Fruit fly (Drosophila melanogaster): Measurements from ENCODE around the gene CG14086.

CG14086 gene

dm6 chr3L:19251643-19252042, 23.9 kb upstream of the CG14086 start (continued):
- no peak for TF ChIP-seq ara (GFP tag; IDR thresholded peaks at IDR 0.05)
- TF ChIP-seq vvl (GFP tag; IDR thresholded peaks at IDR 0.05): 0 out of 2 replicates have a peak, but pooled peaks have one; percentile 13
- TF ChIP-seq CG18262 (tag; optimal IDR thresholded peaks at IDR 0.05): peak; percentile 50
- TF ChIP-seq CG11504 (tag; optimal IDR thresholded peaks at IDR 0.05): peak; percentile 71
- peak; percentile 41 for TF ChIP-seq fd96Cb (tag; optimal IDR thresholded peaks at IDR 0.05)
- TF ChIP-seq trem (tag; optimal IDR thresholded peaks at IDR 0.05): peak; percentile 5
- TF ChIP-seq dmrt11E (tag; optimal IDR thresholded peaks at IDR 0.05): peak; percentile 1
- TF ChIP-seq CG8924 (tag; optimal IDR thresholded peaks at IDR 0.05): peak; percentile 50
- TF ChIP-seq CG10267 (tag; optimal IDR thresholded peaks at IDR 0.05): peak; percentile 19
- TF ChIP-seq D19A (tag; optimal IDR thresholded peaks at IDR 0.05): peak; percentile 44
- TF ChIP-seq Ssrp (tag; optimal IDR thresholded peaks at IDR 0.05): peak; percentile 18
- peak; percentile 47 for TF ChIP-seq phol (tag; optimal IDR thresholded peaks at IDR 0.05)
- TF ChIP-seq sc (optimal IDR thresholded peaks at IDR 0.05): no peak
- TF ChIP-seq sc (GFP tag; optimal IDR thresholded peaks at IDR 0.05): peak; percentile 9
- peak; percentile 27; the same call in 1 of the 2 replicates for TF ChIP-seq Xrp1 (GFP tag; IDR thresholded peaks at IDR 0.05)
- peak; percentile 66 for TF ChIP-seq dmrt99B (tag; optimal IDR thresholded peaks at IDR 0.05)
- TF ChIP-seq CG30403 (GFP tag; optimal IDR thresholded peaks at IDR 0.05): peak; percentile 25
- TF ChIP-seq ab (GFP tag; optimal IDR thresholded peaks at IDR 0.05): no peak
- TF ChIP-seq Ets65A (GFP tag): peak; percentile 4
- peak; percentile 17 for TF ChIP-seq CG17829 (tag; optimal IDR thresholded peaks at IDR 0.05)
- peak in 1 of 2 experiments; percentile 56 for TF ChIP-seq Hr51 (GFP tag; optimal IDR thresholded peaks at IDR 0.05)
- TF ChIP-seq CG7556 (GFP tag; optimal IDR thresholded peaks at IDR 0.05): peak; percentile 67
- TF ChIP-seq CG10979 (tag; optimal IDR thresholded peaks at IDR 0.05): peak; percentile 53
- peak; percentile 43 for TF ChIP-seq Sox100B (GFP tag; optimal IDR thresholded peaks at IDR 0.05)
- peak; percentile 5 for TF ChIP-seq CG6765 (GFP tag; optimal IDR thresholded peaks at IDR 0.05)
- TF ChIP-seq pho (GFP tag; optimal IDR thresholded peaks at IDR 0.05): no peak
- peak; percentile 15 for TF ChIP-seq CG6854 (GFP tag; optimal IDR thresholded peaks at IDR 0.05)
- peak; percentile 43; the same call in 2 of the 3 replicates for TF ChIP-seq row (GFP tag; IDR thresholded peaks at IDR 0.05)
- peak; percentile 11 for TF ChIP-seq CG4820 (GFP tag; optimal IDR thresholded peaks at IDR 0.05)
- TF ChIP-seq ATbp (GFP tag; optimal IDR thresholded peaks at IDR 0.05): peak; percentile 1
- peak; percentile 26 for TF ChIP-seq CG13424 (tag; optimal IDR thresholded peaks at IDR 0.05)
- peak; percentile 33 for TF ChIP-seq Hmr (GFP tag; optimal IDR thresholded peaks at IDR 0.05)
- TF ChIP-seq lmd (GFP tag; IDR thresholded peaks at IDR 0.05): 0 out of 2 replicates have a peak, but pooled peaks have one; percentile 12
- TF ChIP-seq exex (tag; optimal IDR thresholded peaks at IDR 0.05): no peak
- TF ChIP-seq CG10147 (GFP tag; optimal IDR thresholded peaks at IDR 0.05): peak; percentile 26
- no peak for TF ChIP-seq Usf (GFP tag; optimal IDR thresholded peaks at IDR 0.05)
- TF ChIP-seq CG2712 (tag; optimal IDR thresholded peaks at IDR 0.05): peak; percentile 55
- TF ChIP-seq ftz-f1 (GFP tag; optimal IDR thresholded peaks at IDR 0.05): no peak
- TF ChIP-seq Fer1 (GFP tag; optimal IDR thresholded peaks at IDR 0.05): peak; percentile 49
- TF ChIP-seq CkIIα-i1 (GFP tag; IDR thresholded peaks at IDR 0.05): no peak
- peak; percentile 21 for TF ChIP-seq CG9727 (GFP tag; optimal IDR thresholded peaks at IDR 0.05)
- no peak for TF ChIP-seq Deaf1 (tag; optimal IDR thresholded peaks at IDR 0.05)
- peak; percentile 41 for TF ChIP-seq CG8388 (GFP tag; optimal IDR thresholded peaks at IDR 0.05)
- TF ChIP-seq lab (GFP tag; optimal IDR thresholded peaks at IDR 0.05): peak; percentile 50
- TF ChIP-seq Blimp-1 (GFP tag; optimal IDR thresholded peaks at IDR 0.05): peak; percentile 46
- TF ChIP-seq Med (GFP tag): peak; percentile 60
- 0 out of 2 replicates have a peak, but pooled peaks have one; percentile 28 for TF ChIP-seq Ptx1 (GFP tag; IDR thresholded peaks at IDR 0.05)
- peak; percentile 45; the same call in 1 of the 2 replicates for TF ChIP-seq CG31441 (GFP tag; IDR thresholded peaks at IDR 0.05)

All from whole organism, embryonic.